Fruit fly (Drosophila melanogaster): ENCODE data around the gene CG14079.

The CG14079 gene

dm6 chr3L:19132586-19132985 lies 34.8 kb downstream of the CG14079 start:
- TF ChIP-seq psq (optimal IDR thresholded peaks at IDR 0.05) (no peak), h (optimal IDR thresholded peaks at IDR 0.05) (no peak), Sin3A (optimal IDR thresholded peaks at IDR 0.05) (no peak), Myc (optimal IDR thresholded peaks at IDR 0.05) (no peak), ttk (optimal IDR thresholded peaks at IDR 0.05) (no peak), insv (optimal IDR thresholded peaks at IDR 0.05) (no peak)

DNA sequence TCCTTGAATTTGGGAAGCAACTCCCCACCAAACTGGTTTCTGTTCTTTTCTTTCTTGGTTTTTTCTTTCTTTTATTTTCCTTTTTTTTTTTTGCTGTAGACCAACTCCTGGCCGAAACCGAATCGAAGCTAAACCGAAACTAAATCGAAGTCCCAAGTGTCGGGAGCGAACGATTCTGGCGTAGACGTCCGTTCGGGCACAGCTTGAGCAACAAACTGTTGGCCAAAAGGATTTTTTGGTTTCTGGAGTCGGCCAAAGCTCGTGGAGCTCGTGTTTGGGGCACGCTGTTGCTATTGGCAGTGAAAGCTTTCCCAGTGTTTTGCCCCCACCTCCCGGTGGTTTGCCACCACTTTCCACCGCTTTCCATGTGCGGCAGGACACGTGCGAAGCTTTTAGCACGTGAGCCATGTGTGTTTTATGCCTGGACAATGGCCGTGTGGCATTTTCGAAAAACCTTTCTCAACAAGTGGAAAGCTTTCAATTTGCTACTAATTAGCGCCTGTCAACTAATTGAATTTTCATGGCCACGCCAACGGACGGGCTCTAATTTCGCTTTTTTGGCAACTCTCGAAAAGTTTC lies 41.2 kb downstream of the CG14079 start, which contains the start of gene CG14082:
Gene CG14082 (minus strand): TSS at position 51 of the 579 bp plus-strand sequence.
- TF ChIP-seq h (optimal IDR thresholded peaks at IDR 0.05) = no peak
- no peak for TF ChIP-seq psq (optimal IDR thresholded peaks at IDR 0.05)

DNA sequence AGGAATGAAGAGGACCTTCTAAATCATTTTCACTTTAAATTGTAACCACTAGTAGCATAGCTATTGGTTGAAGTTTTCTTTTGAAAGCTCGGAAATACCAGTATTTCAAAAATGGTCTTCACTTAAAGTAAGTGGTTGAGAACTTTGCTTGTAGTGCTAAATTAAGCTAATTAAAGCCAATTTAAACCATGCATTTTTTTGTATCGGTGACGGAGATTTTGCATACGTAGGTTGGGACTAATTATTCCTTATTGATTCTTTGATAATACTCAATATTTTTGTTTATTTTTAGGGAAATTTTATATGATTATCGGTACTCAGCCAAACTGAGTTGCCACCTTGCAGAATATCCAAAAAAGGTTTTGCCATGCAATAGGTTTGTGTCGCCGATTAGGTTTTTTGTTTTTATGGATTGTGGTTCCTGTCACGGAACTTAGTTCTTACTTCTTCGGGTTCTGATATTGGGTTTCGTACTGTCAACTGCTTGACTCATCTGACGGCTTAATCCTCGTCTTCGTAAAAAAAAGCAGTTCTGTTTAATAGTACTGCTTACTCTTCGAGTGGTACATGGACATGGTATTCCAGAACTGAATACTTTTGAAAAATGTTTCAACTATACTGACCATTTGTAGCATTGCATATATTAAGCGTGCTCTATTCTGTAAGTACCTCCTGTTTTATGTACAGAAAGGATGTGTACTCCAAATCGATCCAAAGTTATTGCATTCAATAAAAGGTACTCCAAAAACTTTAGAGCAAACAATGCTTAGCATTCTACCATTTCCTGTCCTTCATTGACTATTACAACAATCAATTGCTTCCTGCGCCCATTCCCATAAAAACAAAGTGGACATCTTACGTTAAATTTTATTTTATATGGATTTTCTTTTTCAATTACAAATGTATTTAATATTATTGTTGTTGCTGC lies 42.5 kb downstream of the CG14079 start:
- TF ChIP-seq ttk (optimal IDR thresholded peaks at IDR 0.05) (no peak), Sin3A (optimal IDR thresholded peaks at IDR 0.05) (no peak), psq (optimal IDR thresholded peaks at IDR 0.05) (no peak), h (optimal IDR thresholded peaks at IDR 0.05) (no peak), insv (optimal IDR thresholded peaks at IDR 0.05) (no peak), Myc (optimal IDR thresholded peaks at IDR 0.05) (no peak)

DNA sequence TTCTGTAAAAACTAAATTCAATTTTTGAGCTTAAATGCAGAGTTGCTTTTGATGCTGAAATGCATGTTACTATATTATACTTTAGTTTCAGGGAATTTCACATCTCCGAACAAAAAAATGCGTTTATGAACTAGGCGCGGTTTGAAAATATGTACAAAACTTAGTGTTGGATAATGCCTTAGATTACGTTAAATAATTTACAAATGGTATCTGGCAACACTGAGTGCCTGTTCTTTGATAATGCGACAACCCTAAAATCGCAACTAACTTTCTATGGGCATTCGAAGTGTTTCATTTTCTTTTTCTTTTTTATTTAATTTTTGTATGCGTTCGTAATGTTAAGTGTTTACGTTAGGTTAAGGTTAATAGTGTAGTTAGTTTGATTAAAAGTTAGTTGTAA lies 44.8 kb downstream of the CG14079 start:
- no peak for TF ChIP-seq psq (optimal IDR thresholded peaks at IDR 0.05)
- TF ChIP-seq ttk (optimal IDR thresholded peaks at IDR 0.05) = no peak
- no peak for TF ChIP-seq h (optimal IDR thresholded peaks at IDR 0.05)
- no peak for TF ChIP-seq insv (optimal IDR thresholded peaks at IDR 0.05)
- no peak for TF ChIP-seq Sin3A (optimal IDR thresholded peaks at IDR 0.05)
- TF ChIP-seq Myc (optimal IDR thresholded peaks at IDR 0.05) = no peak

DNA sequence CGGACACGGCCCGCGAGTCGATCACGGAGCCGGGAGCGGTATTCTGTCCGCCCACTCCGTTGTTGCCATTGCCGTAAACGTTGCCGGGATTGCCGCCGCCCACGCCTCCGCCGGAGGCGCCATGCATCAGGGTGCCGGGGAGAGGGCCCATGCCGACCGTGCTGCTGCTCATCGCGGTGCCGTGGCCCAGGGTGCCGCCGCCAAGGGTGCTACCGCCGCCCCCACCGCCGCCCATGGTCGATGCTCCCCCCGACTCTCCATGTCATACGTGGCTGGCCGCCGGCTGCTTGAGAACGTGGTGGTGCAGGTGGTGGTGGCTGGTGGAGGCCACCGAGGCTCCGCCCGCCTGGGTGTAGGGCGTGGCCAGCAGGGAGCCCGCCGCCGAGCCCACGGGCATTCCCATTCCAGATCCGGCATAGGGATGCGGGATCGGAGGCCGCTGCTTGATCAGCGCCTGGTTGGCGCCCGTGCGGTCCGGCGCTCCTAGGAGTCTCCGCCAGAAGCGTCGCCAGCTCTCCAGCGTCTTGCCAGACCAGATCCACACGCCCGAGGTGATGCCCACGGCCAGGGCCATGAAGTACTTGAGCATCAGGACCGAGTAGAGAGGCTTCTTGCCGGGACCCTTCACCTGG lies 46.3 kb downstream of the CG14079 start:
- TF ChIP-seq psq (optimal IDR thresholded peaks at IDR 0.05) (no peak), Sin3A (optimal IDR thresholded peaks at IDR 0.05) (no peak), h (optimal IDR thresholded peaks at IDR 0.05) (no peak), Myc (optimal IDR thresholded peaks at IDR 0.05) (no peak), ttk (optimal IDR thresholded peaks at IDR 0.05) (no peak), insv (optimal IDR thresholded peaks at IDR 0.05) (no peak)

- TF ChIP-seq insv (optimal IDR thresholded peaks at IDR 0.05) (no peak), psq (optimal IDR thresholded peaks at IDR 0.05) (no peak), ttk (optimal IDR thresholded peaks at IDR 0.05) (no peak), h (optimal IDR thresholded peaks at IDR 0.05) (no peak), Myc (optimal IDR thresholded peaks at IDR 0.05) (no peak), Sin3A (optimal IDR thresholded peaks at IDR 0.05) (no peak)
These were observed 49.4 kb downstream of the CG14079 start for dm6 chr3L:19147169-19147568.

All from Kc167 (cell line).